Worm (Caenorhabditis elegans) whole organism, L4 larva: ENCODE data around the gene cal-3.

ENCODE experiments used
- F49E8.2 ChIP-seq: sonication (generic microtip); optimal IDR thresholded peaks from 2 replicates; lab custom pipeline; 2016; ENCODE audit warnings: missing compliant biosample characterization, mild to moderate bottlenecking, missing genetic modification characterization, borderline replicate concordance
- Y105C5A.15 ChIP-seq: fragments of 200-800 bp; sonication (Bioruptor generic); IDR thresholded peaks from 2 replicates; pipeline ENCODE4 v1.3.6; 2022; ENCODE audit warnings: missing genetic modification characterization, missing compliant biosample characterization
- aha-1 ChIP-seq: fragments of 150-350 bp; peaks from one replicate; lab custom pipeline; 2014; ENCODE audit warnings: missing biosample characterization, missing genetic modification characterization
- aly-2 ChIP-seq: sonication (generic microtip); optimal IDR thresholded peaks from 2 replicates; lab custom pipeline; 2018; ENCODE audit warnings: missing biosample characterization, missing genetic modification characterization
- ceh-32 ChIP-seq: sonication (generic microtip); optimal IDR thresholded peaks from 2 replicates; lab custom pipeline; 2016; ENCODE audit warnings: mild to moderate bottlenecking, missing genetic modification characterization, missing compliant biosample characterization; ENCODE audit not compliant: poor library complexity
- daf-16 ChIP-seq, 3 experiments: sonication (generic microtip); optimal IDR thresholded peaks; 2 replicates each; lab custom pipeline; 2016 to 2017; ENCODE audit warnings: missing genetic modification characterization in 3 of 3, missing genetic modification reagents in 3 of 3, mild to moderate bottlenecking in 2 of 3, missing compliant biosample characterization in 2 of 3, missing biosample characterization in 1 of 3, moderate library complexity in 1 of 3
- daf-19 ChIP-seq: fragments of 200-800 bp; sonication (Bioruptor generic); conservative IDR thresholded peaks from 2 replicates; pipeline ENCODE4 v1.3.6; 2022; ENCODE audit warnings: missing genetic modification characterization, missing compliant biosample characterization
- dmd-6 ChIP-seq: fragments of 200-800 bp; sonication (Bioruptor generic); IDR thresholded peaks from 2 replicates; pipeline ENCODE4 v1.3.6; 2022; ENCODE audit warnings: missing genetic modification reagents, missing genetic modification characterization, missing compliant biosample characterization
- dmd-8 ChIP-seq: fragments of 200-800 bp; sonication (Bioruptor generic); IDR thresholded peaks from 2 replicates; pipeline ENCODE4 v1.3.6; 2022; ENCODE audit warnings: missing genetic modification characterization, missing compliant biosample characterization
- dve-1 ChIP-seq: sonication (generic microtip); optimal IDR thresholded peaks from 2 replicates; lab custom pipeline; 2017; ENCODE audit warnings: antibody characterized with exemption, mild to moderate bottlenecking, missing genetic modification characterization, missing compliant biosample characterization; ENCODE audit not compliant: insufficient read depth
- fos-1 ChIP-seq: fragments of 150-350 bp; optimal IDR thresholded peaks from 2 replicates; lab custom pipeline; 2014; ENCODE audit warnings: missing biosample characterization, missing genetic modification characterization
- hlh-11 ChIP-seq: fragments of 200-800 bp; sonication (Bioruptor generic); optimal IDR thresholded peaks from 2 replicates; lab custom pipeline; 2018; ENCODE audit warnings: mild to moderate bottlenecking, missing genetic modification characterization, missing compliant biosample characterization
- hlh-30 ChIP-seq: sonication (generic microtip); optimal IDR thresholded peaks from 2 replicates; lab custom pipeline; 2017; ENCODE audit warnings: antibody characterized with exemption, mild to moderate bottlenecking, missing genetic modification characterization, missing compliant biosample characterization; ENCODE audit not compliant: insufficient read depth
- hmg-1.1 ChIP-seq: fragments of 200-800 bp; sonication (Bioruptor generic); IDR thresholded peaks from 2 replicates; pipeline ENCODE4 v1.3.6; 2022; ENCODE audit warnings: missing genetic modification reagents, missing genetic modification characterization, missing compliant biosample characterization
- lim-7 ChIP-seq: fragments of 200-800 bp; sonication (Bioruptor generic); IDR thresholded peaks from 2 replicates; pipeline ENCODE4 v1.3.6; 2022; ENCODE audit warnings: missing genetic modification characterization, missing compliant biosample characterization
- lin-39 ChIP-seq: fragments of 150-350 bp; optimal IDR thresholded peaks from 2 replicates; lab custom pipeline; 2014; ENCODE audit warnings: missing biosample characterization, missing genetic modification reagents, missing genetic modification characterization
- lsy-2 ChIP-seq, 2 experiments: fragments of 150-350 bp in 1 of 2; sonication (generic microtip) in 1 of 2; optimal IDR thresholded peaks; 2 replicates each; lab custom pipeline; 2014 to 2017; ENCODE audit warnings: missing biosample characterization in 2 of 2, missing genetic modification characterization in 2 of 2
- mdl-1 ChIP-seq, 2 experiments: fragments of 150-350 bp in 1 of 2; sonication (generic microtip) in 1 of 2; optimal IDR thresholded peaks; 2 replicates each; lab custom pipeline; 2014 to 2017; ENCODE audit warnings: missing biosample characterization in 2 of 2, missing genetic modification characterization in 2 of 2
- mep-1 ChIP-seq: fragments of 150-350 bp; sonication (generic microtip); optimal IDR thresholded peaks from 3 replicates; lab custom pipeline; 2014; ENCODE audit warnings: missing biosample characterization, missing genetic modification characterization
- mes-2 ChIP-seq: sonication (generic microtip); optimal IDR thresholded peaks from 2 replicates; lab custom pipeline; 2016; ENCODE audit warnings: missing genotype, mild to moderate bottlenecking, missing genetic modification characterization, missing compliant biosample characterization; ENCODE audit not compliant: poor library complexity, severe bottlenecking
- mxl-3 ChIP-seq: fragments of 200-800 bp; sonication (Bioruptor generic); optimal IDR thresholded peaks from 2 replicates; lab custom pipeline; 2018; ENCODE audit warnings: mild to moderate bottlenecking, missing genetic modification characterization, missing compliant biosample characterization
- nhr-237 ChIP-seq: sonication (generic microtip); optimal IDR thresholded peaks from 2 replicates; lab custom pipeline; 2017; ENCODE audit warnings: missing biosample characterization, missing genetic modification characterization
- nhr-25 ChIP-seq: sonication (generic microtip); optimal IDR thresholded peaks from 2 replicates; lab custom pipeline; 2017; ENCODE audit warnings: missing genetic modification characterization, mild to moderate bottlenecking, missing compliant biosample characterization, antibody characterized with exemption, moderate library complexity, borderline replicate concordance; ENCODE audit not compliant: insufficient read depth
- nhr-28 ChIP-seq: fragments of 150-350 bp; optimal IDR thresholded peaks from 2 replicates; lab custom pipeline; 2014; ENCODE audit warnings: missing biosample characterization, missing genetic modification characterization
- nhr-41 ChIP-seq: fragments of 200-800 bp; sonication (Bioruptor generic); IDR thresholded peaks from 2 replicates; pipeline ENCODE4 v1.3.6; 2022; ENCODE audit warnings: missing genetic modification reagents, missing genetic modification characterization, missing compliant biosample characterization
- pha-4 ChIP-seq, 2 experiments: fragments of 150-350 bp in 1 of 2; fragments of 200-800 bp in 1 of 2; sonication (Bioruptor generic) in 1 of 2; IDR thresholded peaks in 1 of 2; optimal IDR thresholded peaks in 1 of 2; 2 replicates each; pipeline versions ENCODE4 v1.3.6 to Lab custom; 2014 to 2022; ENCODE audit warnings: missing genetic modification characterization in 2 of 2, missing genetic modification reagents in 2 of 2, missing biosample characterization in 1 of 2, missing compliant biosample characterization in 1 of 2
- pqm-1 ChIP-seq: sonication (generic microtip); optimal IDR thresholded peaks from 2 replicates; lab custom pipeline; 2017; ENCODE audit warnings: missing biosample characterization, missing genetic modification characterization
- set-16 ChIP-seq: fragments of 200-800 bp; sonication (Bioruptor generic); IDR thresholded peaks from 2 replicates; pipeline ENCODE4 v1.3.6; 2022; ENCODE audit warnings: missing genetic modification reagents, missing genetic modification characterization, missing compliant biosample characterization
- snpc-4 ChIP-seq: fragments of 150-350 bp; optimal IDR thresholded peaks from 2 replicates; lab custom pipeline; 2014; ENCODE audit warnings: missing biosample characterization, missing genetic modification characterization
- tra-1 ChIP-seq: fragments of 200-800 bp; sonication (Bioruptor generic); IDR thresholded peaks from 2 replicates; pipeline ENCODE4 v1.3.6; 2022; ENCODE audit warnings: missing genetic modification reagents, missing genetic modification characterization, missing compliant biosample characterization
- unc-62 ChIP-seq, 3 experiments: fragments of 150-350 bp in 1 of 3; sonication (generic microtip); optimal IDR thresholded peaks in 2 of 3; peaks in 1 of 3; 1 replicate in 1 of 3; 2 replicates in 2 of 3; lab custom pipeline; 2014 to 2017; ENCODE audit warnings: missing biosample characterization in 3 of 3, missing genetic modification characterization in 3 of 3, missing genetic modification reagents in 3 of 3, missing genotype in 1 of 3
- zip-2 ChIP-seq: fragments of 150-350 bp; optimal IDR thresholded peaks from 2 replicates; lab custom pipeline; 2014; ENCODE audit warnings: missing biosample characterization, missing genetic modification characterization

Gene cal-3

ce11 chrIV:3814553-3815258, 20.3 kb downstream of the cal-3 start:
- TF ChIP-seq tra-1 (GFP tag; lab: Robert Waterston, UW) (no peak), pqm-1 (peak; percentile 43), set-16 (GFP tag; lab: Robert Waterston, UW) (peak; percentile 53), hlh-30 (peak; percentile 62), ceh-32 (tag; lab: Kevin White, UChicago) (no peak), mxl-3 (no peak), dmd-8 (GFP tag; lab: Robert Waterston, UW) (no peak), dve-1 (peak; percentile 54), dmd-6 (peak; percentile 49; the same call in 1 of the 2 replicates), lin-39 (tag; lab: Kevin White, UChicago) (no peak), F49E8.2 (tag; lab: Kevin White, UChicago) (no peak), hlh-11 (peak; percentile 43), mdl-1 (tag; optimal IDR thresholded peaks at IDR 0.05; lab: Kevin White, UChicago) (peak in 1 of 2 experiments; percentile 4), snpc-4 (tag; lab: Kevin White, UChicago) (no peak), nhr-28 (tag; lab: Kevin White, UChicago) (peak; percentile 55), nhr-237 (no peak), fos-1 (tag; lab: Kevin White, UChicago) (no peak), nhr-41 (peak; percentile 71; the same call in 1 of the 2 replicates), aly-2 (no peak), hmg-1.1 (GFP tag; lab: Robert Waterston, UW) (no peak), lsy-2 (tag; optimal IDR thresholded peaks at IDR 0.05; lab: Kevin White, UChicago) (peak in 1 of 2 experiments; percentile 19), mep-1 (peak; percentile 0), daf-16 (GFP tag; optimal IDR thresholded peaks at IDR 0.05; lab: Kevin White, UChicago) (no peak), daf-16 (tag; optimal IDR thresholded peaks at IDR 0.05; lab: Kevin White, UChicago) (peak; percentile 47), nhr-25 (tag; lab: Kevin White, UChicago) (no peak), pha-4 (GFP tag; IDR thresholded peaks at IDR 0.05; lab: Robert Waterston, UW) (no peak), pha-4 (tag; optimal IDR thresholded peaks at IDR 0.05; lab: Kevin White, UChicago) (no peak)

ce11 chrIV:3812812-3813211, 22.2 kb downstream of the cal-3 start:
- TF ChIP-seq set-16 (GFP tag; lab: Robert Waterston, UW): peak; percentile 78
- no peak for TF ChIP-seq pha-4 (GFP tag; IDR thresholded peaks at IDR 0.05; lab: Robert Waterston, UW)
- no peak for TF ChIP-seq pha-4 (tag; optimal IDR thresholded peaks at IDR 0.05; lab: Kevin White, UChicago)
- TF ChIP-seq, all 104 proteins: peak for 1

- peak; percentile 53 for TF ChIP-seq mes-2 (tag; lab: Kevin White, UChicago)
- no peak for TF ChIP-seq hlh-11
- no peak for TF ChIP-seq lim-7 (GFP tag; lab: Robert Waterston, UW)
- TF ChIP-seq aha-1 (tag; lab: Kevin White, UChicago): peak; percentile 12
- no peak for TF ChIP-seq mxl-3
Observed at ce11 chrIV:3807545-3807944, 27.4 kb downstream of the cal-3 start.

ce11 chrIV:3807092-3807491, 27.9 kb downstream of the cal-3 start, which contains the start of gene M02B7.7:
Gene M02B7.7, minus strand, starts transcription at chrIV:3807192.
- TF ChIP-seq daf-19 (GFP tag; lab: Robert Waterston, UW): no peak
- peak; percentile 3 for TF ChIP-seq mes-2 (tag; lab: Kevin White, UChicago)

ce11 chrIV:3805219-3805618, 29.7 kb downstream of the cal-3 start, which contains the start of gene fbxc-47:
Gene fbxc-47, plus strand, starts transcription at chrIV:3805519.
- TF ChIP-seq unc-62 (GFP tag; optimal IDR thresholded peaks at IDR 0.05 in 1 of 2; lab: Kevin White, UChicago) (peak in 1 of 2 experiments; percentile 9), unc-62 (tag; optimal IDR thresholded peaks at IDR 0.05; lab: Kevin White, UChicago) (no peak), Y105C5A.15 (GFP tag; lab: Robert Waterston, UW) (no peak), zip-2 (tag; lab: Kevin White, UChicago) (no peak)
